Worm (Caenorhabditis elegans) whole organism, L3 larva: ENCODE data around the gene C30G7.4.

Experiments used
- ama-1 ChIP-seq: fragments of 150-350 bp; optimal IDR thresholded peaks from 2 replicates; lab custom pipeline; 2018
- elt-2 ChIP-seq: sonication (generic microtip); optimal IDR thresholded peaks from 2 replicates; lab custom pipeline; 2016; ENCODE audit warnings: missing genetic modification reagents, mild to moderate bottlenecking, missing genetic modification characterization, missing compliant biosample characterization
- eor-1 ChIP-seq, 2 experiments: fragments of 150-350 bp; optimal IDR thresholded peaks; 2 replicates each; lab custom pipeline; 2014 to 2018; ENCODE audit warnings: missing biosample characterization in 2 of 2, missing genetic modification characterization in 2 of 2
- nhr-237 ChIP-seq: fragments of 150-350 bp; optimal IDR thresholded peaks from 2 replicates; lab custom pipeline; 2014; ENCODE audit warnings: missing biosample characterization, missing genetic modification characterization
- skn-1 ChIP-seq: fragments of 150-350 bp; optimal IDR thresholded peaks from 2 replicates; lab custom pipeline; 2014; ENCODE audit warnings: missing biosample characterization, missing genetic modification characterization
- unc-62 ChIP-seq: fragments of 150-350 bp; sonication (generic microtip); optimal IDR thresholded peaks from 4 replicates; lab custom pipeline; 2014; ENCODE audit warnings: missing biosample characterization, missing genetic modification reagents, missing genetic modification characterization
- ztf-4 ChIP-seq: fragments of 150-350 bp; optimal IDR thresholded peaks from 2 replicates; lab custom pipeline; 2014; ENCODE audit warnings: missing biosample characterization, missing genetic modification characterization

DNA sequence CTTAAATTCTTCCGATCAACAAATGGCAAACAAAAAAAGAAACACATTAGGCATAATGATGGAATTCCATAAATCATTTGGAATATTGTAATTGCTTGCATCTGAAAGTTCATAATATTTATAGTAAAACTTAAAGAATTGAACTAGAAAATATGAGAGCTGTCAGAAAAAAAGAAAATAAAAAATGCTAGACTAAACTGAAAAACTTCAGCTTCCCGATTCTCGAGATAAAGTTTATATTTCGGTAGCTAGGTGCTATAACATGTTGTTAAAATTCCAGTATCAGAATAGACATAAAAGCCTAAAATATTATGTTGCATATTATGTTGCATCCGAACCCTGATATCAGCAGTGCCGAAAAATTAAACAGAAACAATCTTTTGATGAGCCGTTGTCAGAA, 22.8 kb downstream of the C30G7.4 start, which contains the start of gene srg-54:
- TF ChIP-seq ztf-4 (tag; lab: Kevin White, UChicago) (no peak), skn-1 (no peak), elt-2 (tag; lab: Kevin White, UChicago) (no peak), eor-1 (tag; optimal IDR thresholded peaks at IDR 0.05; lab: Kevin White, UChicago) (no peak), nhr-237 (no peak), unc-62 (GFP tag; lab: Kevin White, UChicago) (no peak), ama-1 (lab: Kevin White, UChicago) (no peak)
